Worm (Caenorhabditis elegans) whole organism, mixed stage, embryonic: Measurements from ENCODE around the gene Y43F8B.23.

Experiments
- lin-13 ChIP-seq: fragments of 150-350 bp; optimal IDR thresholded peaks from 2 replicates; lab custom pipeline; 2014; ENCODE audit warnings: missing biosample characterization, missing genetic modification characterization
- nhr-237 ChIP-seq: fragments of 150-350 bp; optimal IDR thresholded peaks from 2 replicates; lab custom pipeline; 2014; ENCODE audit warnings: missing biosample characterization, missing genetic modification characterization
- pha-4 ChIP-seq: fragments of 150-350 bp; optimal IDR thresholded peaks from 2 replicates; lab custom pipeline; 2018; ENCODE audit warnings: missing biosample characterization, missing genetic modification reagents, missing genetic modification characterization
- snpc-4 ChIP-seq: fragments of 150-350 bp; optimal IDR thresholded peaks from 2 replicates; lab custom pipeline; 2014; ENCODE audit warnings: missing biosample characterization, missing genetic modification characterization
- ztf-11 ChIP-seq: fragments of 150-350 bp; optimal IDR thresholded peaks from 2 replicates; lab custom pipeline; 2014; ENCODE audit warnings: missing biosample characterization, missing genetic modification characterization

DNA sequence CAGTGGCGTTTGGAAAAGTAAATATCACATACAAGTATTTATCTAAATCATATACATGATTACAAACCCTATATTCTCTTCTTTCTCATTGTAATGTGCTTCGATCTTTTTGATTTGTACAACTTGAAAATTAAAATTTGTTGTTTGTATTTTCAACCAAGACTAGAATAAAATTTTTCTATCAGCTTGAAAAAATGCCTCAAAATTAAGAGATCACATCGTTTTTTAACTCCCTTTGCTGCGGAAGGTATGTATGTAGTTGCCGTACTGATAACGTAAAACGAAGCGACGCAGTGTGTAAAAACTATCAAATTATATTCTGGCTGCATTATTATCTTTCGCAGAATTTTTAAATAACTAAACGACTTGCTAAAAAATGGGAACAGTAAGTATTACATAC is 49.6 kb downstream of the Y43F8B.23 start, which contains the start of gene C25F9.15:
- TF ChIP-seq ztf-11 (tag; lab: Kevin White, UChicago) (no peak), lin-13 (tag; lab: Kevin White, UChicago) (no peak), nhr-237 (tag; lab: Kevin White, UChicago) (no peak), snpc-4 (tag; lab: Kevin White, UChicago) (no peak), pha-4 (no peak)
